Worm (Caenorhabditis elegans): ENCODE results near the gene cdc-73.

ce11 chrIV:4014341-4014826, 28.0 kb upstream of the cdc-73 start:
- TF ChIP-seq nhr-237 (tag; optimal IDR thresholded peaks at IDR 0.05) (no peak), unc-120 (tag; optimal IDR thresholded peaks at IDR 0.05; ENCODE audit: poor library complexity, severe bottlenecking) (no peak), ces-1 (GFP tag; optimal IDR thresholded peaks at IDR 0.05) (no peak), unc-39 (tag; optimal IDR thresholded peaks at IDR 0.05) (no peak), lin-32 (GFP tag; optimal IDR thresholded peaks at IDR 0.05) (no peak), nhr-12 (tag; optimal IDR thresholded peaks at IDR 0.05) (no peak), ztf-11 (tag; optimal IDR thresholded peaks at IDR 0.05) (no peak), unc-62 (GFP tag; optimal IDR thresholded peaks at IDR 0.05) (no peak), elt-1 (tag; optimal IDR thresholded peaks at IDR 0.05; ENCODE audit: borderline replicate concordance, insufficient read depth) (no peak), mls-2 (tag; optimal IDR thresholded peaks at IDR 0.05) (no peak), sem-2 (GFP tag; optimal IDR thresholded peaks at IDR 0.05) (no peak), mep-1 (tag; optimal IDR thresholded peaks at IDR 0.05) (no peak), elt-3 (tag; optimal IDR thresholded peaks at IDR 0.05) (no peak), ham-2 (GFP tag; optimal IDR thresholded peaks at IDR 0.05) (no peak)
